Fruit fly (Drosophila melanogaster) whole organism, embryonic: ENCODE data around the gene CG8191.
A peak's percentile ranks its signal among the peaks of the same experiment; 100 is the strongest.

Experiments
- Awh ChIP-seq: fragments of 200-800 bp; sonication (Bioruptor generic); IDR thresholded peaks from 2 replicates; pipeline ENCODE4, ENCODE4 v1.3.6; 2022; ENCODE audit warnings: missing biosample characterization, missing genetic modification characterization
- B-H1 ChIP-seq: fragments of 200-800 bp; sonication (Bioruptor generic); IDR thresholded peaks from 3 replicates; pipeline ENCODE4 v1.3.6; 2022; ENCODE audit warnings: missing biosample characterization, missing genetic modification characterization
- BEAF-32 ChIP-seq: fragments of 200-800 bp; sonication (Bioruptor generic); optimal IDR thresholded peaks from 3 replicates; lab custom pipeline; 2017; ENCODE audit warnings: missing biosample characterization, missing genetic modification characterization, mild to moderate bottlenecking, moderate library complexity, missing genetic modification reagents
- CG10366 ChIP-seq: fragments of 200-800 bp; sonication (Bioruptor generic); IDR thresholded peaks from 2 replicates; pipeline ENCODE4 v1.3.6; 2022; ENCODE audit warnings: missing biosample characterization, missing genetic modification characterization
- CG10959 ChIP-seq: fragments of 200-800 bp; sonication (Bioruptor generic); IDR thresholded peaks from 2 replicates; pipeline ENCODE4 v1.3.6; 2022; ENCODE audit warnings: missing biosample characterization, missing genetic modification characterization
- CG12744 ChIP-seq: fragments of 200-800 bp; sonication (Bioruptor generic); optimal IDR thresholded peaks from 2 replicates; lab custom pipeline; 2016; ENCODE audit warnings: missing biosample characterization, missing genetic modification characterization
- CG13287 ChIP-seq: fragments of 200-800 bp; sonication (Bioruptor generic); IDR thresholded peaks from 2 replicates; pipeline ENCODE4 v1.3.6; 2022; ENCODE audit warnings: missing biosample characterization, missing genetic modification characterization; ENCODE audit not compliant: partially characterized antibody
- CG15073 ChIP-seq: fragments of 200-800 bp; sonication (Bioruptor generic); optimal IDR thresholded peaks from 2 replicates; lab custom pipeline; 2016; ENCODE audit warnings: missing biosample characterization, missing genetic modification characterization
- CG15269 ChIP-seq: fragments of 200-800 bp; sonication (Bioruptor generic); optimal IDR thresholded peaks from 2 replicates; lab custom pipeline; 2018; ENCODE audit warnings: missing biosample characterization, mild to moderate bottlenecking, missing genetic modification characterization, moderate library complexity
- CG16863 ChIP-seq: fragments of 200-800 bp; sonication (Bioruptor generic); optimal IDR thresholded peaks from 3 replicates; lab custom pipeline; 2016; ENCODE audit warnings: missing biosample characterization, missing genetic modification characterization
- CG18011 ChIP-seq: fragments of 200-800 bp; sonication (Bioruptor generic); optimal IDR thresholded peaks from 2 replicates; lab custom pipeline; 2017; ENCODE audit warnings: missing biosample characterization, missing genetic modification characterization, mild to moderate bottlenecking, moderate library complexity, missing genotype
- CG1832 ChIP-seq: fragments of 200-800 bp; sonication (Bioruptor generic); optimal IDR thresholded peaks from 2 replicates; lab custom pipeline; 2017; ENCODE audit warnings: missing biosample characterization, mild to moderate bottlenecking, missing genetic modification characterization, inconsistent platforms
- CG32767 ChIP-seq: fragments of 200-800 bp; sonication (Bioruptor generic); IDR thresholded peaks from 2 replicates; pipeline ENCODE4 v1.3.6; 2022; ENCODE audit warnings: missing biosample characterization, missing genetic modification characterization
- CG3407 ChIP-seq: fragments of 200-800 bp; sonication (Bioruptor generic); optimal IDR thresholded peaks from 2 replicates; lab custom pipeline; 2018; ENCODE audit warnings: missing biosample characterization, mild to moderate bottlenecking, missing genetic modification characterization
- CG7271 ChIP-seq: fragments of 200-800 bp; sonication (Bioruptor generic); optimal IDR thresholded peaks from 2 replicates; lab custom pipeline; 2018; ENCODE audit warnings: missing biosample characterization, mild to moderate bottlenecking, missing genetic modification characterization, moderate library complexity
- CG7556 ChIP-seq: fragments of 200-800 bp; sonication (Bioruptor generic); optimal IDR thresholded peaks from 2 replicates; lab custom pipeline; 2017; ENCODE audit warnings: missing biosample characterization, mild to moderate bottlenecking, missing genetic modification characterization
- CG7839 ChIP-seq: fragments of 200-800 bp; sonication (Bioruptor generic); optimal IDR thresholded peaks from 3 replicates; lab custom pipeline; 2018; ENCODE audit warnings: missing biosample characterization, mild to moderate bottlenecking, missing genetic modification characterization, moderate library complexity
- CG7928 ChIP-seq: fragments of 200-800 bp; sonication (Bioruptor generic); optimal IDR thresholded peaks from 2 replicates; lab custom pipeline; 2017; ENCODE audit warnings: missing biosample characterization, mild to moderate bottlenecking, missing genetic modification characterization
- CG8765 ChIP-seq: fragments of 200-800 bp; sonication (Bioruptor generic); IDR thresholded peaks from 2 replicates; pipeline ENCODE4 v1.3.6; 2022; ENCODE audit warnings: missing biosample characterization, missing genetic modification characterization
- Dfd ChIP-seq, 2 experiments: fragments of >200 bp; optimal IDR thresholded peaks; 2 replicates each; lab custom pipeline; 2017; ENCODE audit warnings: missing biosample characterization in 2 of 2, missing genetic modification characterization in 2 of 2
- Dref ChIP-seq: fragments of 200-800 bp; sonication (Bioruptor generic); IDR thresholded peaks from 2 replicates; pipeline ENCODE4 v1.3.6; 2022; ENCODE audit warnings: missing biosample characterization, missing genetic modification characterization
- HLH54F ChIP-seq: fragments of 200-800 bp; sonication (Bioruptor generic); optimal IDR thresholded peaks from 3 replicates; lab custom pipeline; 2016; ENCODE audit warnings: missing biosample characterization, missing genetic modification characterization
- HmgD ChIP-seq: fragments of 200-800 bp; sonication (Bioruptor generic); optimal IDR thresholded peaks from 3 replicates; lab custom pipeline; 2016; ENCODE audit warnings: missing biosample characterization, missing genetic modification characterization
- Hr39 ChIP-seq: fragments of >200 bp; optimal IDR thresholded peaks from 2 replicates; lab custom pipeline; 2017
- Lim3 ChIP-seq: fragments of 200-800 bp; sonication (Bioruptor generic); IDR thresholded peaks from 2 replicates; pipeline ENCODE4 v1.3.6; 2022; ENCODE audit warnings: missing biosample characterization, missing genetic modification characterization
- Med ChIP-seq: fragments of 200-800 bp; sonication (Bioruptor generic); peaks from one replicate; lab custom pipeline; 2016; ENCODE audit warnings: missing biosample characterization, missing genetic modification characterization, mild to moderate bottlenecking, inconsistent platforms, moderate library complexity
- Mrtf ChIP-seq: fragments of 200-800 bp; sonication (Bioruptor generic); IDR thresholded peaks from 3 replicates; pipeline ENCODE4 v1.3.6; 2022; ENCODE audit warnings: missing biosample characterization, missing genetic modification characterization
- Trl ChIP-seq, 3 experiments: fragments of >200 bp in 2 of 3; fragments of 200-800 bp in 1 of 3; sonication (Bioruptor generic) in 1 of 3; optimal IDR thresholded peaks; 2 replicates in 1 of 3; 3 replicates in 2 of 3; lab custom pipeline; 2016 to 2017; ENCODE audit warnings: missing biosample characterization in 1 of 3, missing genetic modification characterization in 1 of 3
- YL-1 ChIP-seq: fragments of 200-800 bp; sonication (Bioruptor generic); optimal IDR thresholded peaks from 3 replicates; lab custom pipeline; 2017; ENCODE audit warnings: missing biosample characterization, mild to moderate bottlenecking, missing genetic modification characterization
- ac ChIP-seq: fragments of 200-800 bp; sonication (Bioruptor generic); optimal IDR thresholded peaks from 3 replicates; lab custom pipeline; 2017; ENCODE audit warnings: missing biosample characterization, mild to moderate bottlenecking, missing genetic modification characterization
- al ChIP-seq: fragments of 200-800 bp; sonication (Bioruptor generic); IDR thresholded peaks from 2 replicates; pipeline ENCODE4 v1.3.6; 2022; ENCODE audit warnings: missing biosample characterization, missing genetic modification characterization
- ato ChIP-seq: fragments of 200-800 bp; sonication (Bioruptor generic); IDR thresholded peaks from 2 replicates; pipeline ENCODE4 v1.3.6; 2022; ENCODE audit warnings: missing biosample characterization, missing genetic modification characterization; ENCODE audit not compliant: partially characterized antibody
- croc ChIP-seq: fragments of 200-800 bp; sonication (Bioruptor generic); conservative IDR thresholded peaks from 3 replicates; pipeline ENCODE4 v1.3.6; 2022; ENCODE audit warnings: missing biosample characterization, missing genetic modification characterization
- cwo ChIP-seq: fragments of 200-800 bp; sonication (Bioruptor generic); optimal IDR thresholded peaks from 3 replicates; lab custom pipeline; 2017; ENCODE audit warnings: missing biosample characterization, missing genetic modification characterization, mild to moderate bottlenecking, moderate library complexity, missing genetic modification reagents
- emc ChIP-seq: fragments of 200-800 bp; sonication (Bioruptor generic); optimal IDR thresholded peaks from 2 replicates; lab custom pipeline; 2016; ENCODE audit warnings: missing biosample characterization, missing genetic modification characterization
- eve ChIP-seq, 2 experiments: fragments of >200 bp; optimal IDR thresholded peaks; 2 replicates each; lab custom pipeline; 2017; ENCODE audit warnings: missing biosample characterization in 2 of 2, missing genetic modification characterization in 2 of 2
- eyg ChIP-seq: fragments of 200-800 bp; sonication (Bioruptor generic); optimal IDR thresholded peaks from 3 replicates; lab custom pipeline; 2016; ENCODE audit warnings: missing biosample characterization, missing genetic modification characterization
- fd102C ChIP-seq: fragments of 200-800 bp; sonication (Bioruptor generic); optimal IDR thresholded peaks from 2 replicates; lab custom pipeline; 2018; ENCODE audit warnings: missing biosample characterization, mild to moderate bottlenecking, missing genetic modification characterization, moderate library complexity
- fru ChIP-seq: fragments of >200 bp; optimal IDR thresholded peaks from 2 replicates; lab custom pipeline; 2017
- gsb ChIP-seq: fragments of 200-800 bp; sonication (Bioruptor generic); IDR thresholded peaks from 2 replicates; pipeline ENCODE4 v1.3.6; 2022; ENCODE audit warnings: missing biosample characterization, missing genetic modification characterization
- inv ChIP-seq: fragments of 200-800 bp; sonication (Bioruptor generic); IDR thresholded peaks from 2 replicates; pipeline ENCODE4 v1.3.6; 2022; ENCODE audit warnings: missing biosample characterization, missing genetic modification characterization; ENCODE audit not compliant: partially characterized antibody
- luna ChIP-seq: fragments of 200-800 bp; sonication (Bioruptor generic); optimal IDR thresholded peaks from 2 replicates; lab custom pipeline; 2016; ENCODE audit warnings: missing biosample characterization, missing genetic modification characterization
- maf-S ChIP-seq: fragments of 200-800 bp; sonication (Bioruptor generic); optimal IDR thresholded peaks from 2 replicates; lab custom pipeline; 2016; ENCODE audit warnings: missing biosample characterization, missing genetic modification characterization
- nom ChIP-seq: fragments of 200-800 bp; sonication (Bioruptor generic); optimal IDR thresholded peaks from 2 replicates; lab custom pipeline; 2017; ENCODE audit warnings: missing biosample characterization, missing genetic modification characterization, mild to moderate bottlenecking, moderate library complexity, missing genetic modification reagents
- pfk ChIP-seq: fragments of 200-800 bp; sonication (Bioruptor generic); optimal IDR thresholded peaks from 2 replicates; lab custom pipeline; 2018; ENCODE audit warnings: missing biosample characterization, mild to moderate bottlenecking, missing genetic modification characterization, moderate library complexity
- pum ChIP-seq: fragments of 200-800 bp; sonication (Bioruptor generic); optimal IDR thresholded peaks from 2 replicates; lab custom pipeline; 2016; ENCODE audit warnings: missing biosample characterization, missing genetic modification characterization
- sc ChIP-seq, 3 experiments: fragments of >200 bp in 2 of 3; fragments of 200-800 bp in 1 of 3; sonication (Bioruptor generic) in 1 of 3; optimal IDR thresholded peaks; 2 replicates in 2 of 3; 3 replicates in 1 of 3; lab custom pipeline; 2017; ENCODE audit warnings: mild to moderate bottlenecking in 1 of 3, missing biosample characterization in 1 of 3, missing genetic modification characterization in 1 of 3, missing genetic modification reagents in 1 of 3
- sens-2 ChIP-seq: fragments of 200-800 bp; sonication (Bioruptor generic); IDR thresholded peaks from 2 replicates; pipeline ENCODE4 v1.3.6; 2022; ENCODE audit warnings: missing biosample characterization, missing genetic modification characterization
- shn ChIP-seq: fragments of 200-800 bp; sonication (Bioruptor generic); optimal IDR thresholded peaks from 3 replicates; lab custom pipeline; 2016; ENCODE audit warnings: missing biosample characterization, missing genetic modification characterization
- sna ChIP-seq: fragments of 200-800 bp; sonication (Bioruptor generic); IDR thresholded peaks from 2 replicates; pipeline ENCODE4 v1.3.6; 2022; ENCODE audit warnings: missing biosample characterization, missing genetic modification characterization; ENCODE audit not compliant: partially characterized antibody
- stc ChIP-seq: fragments of 200-800 bp; sonication (Bioruptor generic); IDR thresholded peaks from 2 replicates; pipeline ENCODE4 v1.3.6; 2022; ENCODE audit warnings: missing biosample characterization, missing genetic modification characterization
- tio ChIP-seq: fragments of 200-800 bp; sonication (Bioruptor generic); optimal IDR thresholded peaks from 2 replicates; lab custom pipeline; 2017; ENCODE audit warnings: missing biosample characterization, missing genetic modification characterization, inconsistent platforms

The CG8191 gene

dm6 chrX:15701047-15701446, 30.9 kb upstream of the CG8191 start, which contains the start of gene CG9240 (continued):
- TF ChIP-seq gsb (GFP tag; lab: Robert Waterston, UW), result no peak
- TF ChIP-seq BEAF-32, result peak; percentile 41
- no peak for TF ChIP-seq ac (GFP tag; lab: Kevin White, UChicago)
- TF ChIP-seq sens-2 (GFP tag; lab: Robert Waterston, UW), result no peak
- peak; percentile 2 for TF ChIP-seq nom (GFP tag; lab: Kevin White, UChicago)
- TF ChIP-seq fru (lab: Kevin White, UChicago), result no peak
- no peak for TF ChIP-seq Hr39 (lab: Kevin White, UChicago)
- no peak for TF ChIP-seq emc
- TF ChIP-seq luna, result no peak
- no peak for TF ChIP-seq Trl (optimal IDR thresholded peaks at IDR 0.05; lab: Kevin White, UChicago)
- TF ChIP-seq Trl (GFP tag; optimal IDR thresholded peaks at IDR 0.05; lab: Kevin White, UChicago), result no peak
- TF ChIP-seq sc (optimal IDR thresholded peaks at IDR 0.05; lab: Kevin White, UChicago), result no peak
- TF ChIP-seq sc (GFP tag; optimal IDR thresholded peaks at IDR 0.05; lab: Kevin White, UChicago), result no peak
- TF ChIP-seq CG10959 (GFP tag; lab: Robert Waterston, UW), result no peak
- no peak for TF ChIP-seq CG15073 (GFP tag; lab: Kevin White, UChicago)
- no peak for TF ChIP-seq CG7556 (GFP tag; lab: Kevin White, UChicago)
- TF ChIP-seq sna (GFP tag; lab: Robert Waterston, UW), result no peak
- TF ChIP-seq al, result no peak
- TF ChIP-seq CG12744, result no peak
- TF ChIP-seq Mrtf (GFP tag; lab: Robert Waterston, UW), result no peak
- no peak for TF ChIP-seq CG16863 (GFP tag; lab: Kevin White, UChicago)
- TF ChIP-seq fd102C, result no peak
- TF ChIP-seq eyg (GFP tag; lab: Kevin White, UChicago), result no peak
- TF ChIP-seq Dref (GFP tag; lab: Robert Waterston, UW), result peak; percentile 78
- TF ChIP-seq CG1832, result no peak
- no peak for TF ChIP-seq tio (GFP tag; lab: Kevin White, UChicago)
- no peak for TF ChIP-seq pum (GFP tag; lab: Kevin White, UChicago)
- TF ChIP-seq CG10366 (GFP tag; lab: Robert Waterston, UW), result no peak
- no peak for TF ChIP-seq shn (GFP tag; lab: Kevin White, UChicago)
- TF ChIP-seq cwo (GFP tag; lab: Kevin White, UChicago), result no peak
- no peak for TF ChIP-seq HmgD (GFP tag; lab: Kevin White, UChicago)
- no peak for TF ChIP-seq CG7839 (tag; lab: Kevin White, UChicago)
- no peak for TF ChIP-seq Lim3 (GFP tag; lab: Robert Waterston, UW)
- no peak for TF ChIP-seq maf-S (GFP tag; lab: Kevin White, UChicago)
- no peak for TF ChIP-seq Awh (GFP tag; lab: Robert Waterston, UW)
- no peak for TF ChIP-seq CG7271
- no peak for TF ChIP-seq CG8765 (GFP tag; lab: Robert Waterston, UW)
- no peak for TF ChIP-seq CG15269 (tag; lab: Kevin White, UChicago)
- no peak for TF ChIP-seq pfk
- no peak for TF ChIP-seq CG3407 (GFP tag; lab: Kevin White, UChicago)
- peak; percentile 98 for TF ChIP-seq CG7928 (GFP tag; lab: Kevin White, UChicago)
- peak; percentile 41 for TF ChIP-seq YL-1 (GFP tag; lab: Kevin White, UChicago)
- no peak for TF ChIP-seq eve (GFP tag; optimal IDR thresholded peaks at IDR 0.05; lab: Kevin White, UChicago)
- TF ChIP-seq Med (GFP tag; lab: Kevin White, UChicago), result peak; percentile 66
- TF ChIP-seq croc (GFP tag; lab: Robert Waterston, UW), result no peak
- TF ChIP-seq stc, result no peak
- TF ChIP-seq CG32767, result no peak
- TF ChIP-seq ato (GFP tag; lab: Robert Waterston, UW), result peak; percentile 22; the same call in 1 of the 2 replicates
- peak; percentile 32; the same call in 1 of the 2 replicates for TF ChIP-seq CG13287 (GFP tag; lab: Robert Waterston, UW)
- TF ChIP-seq Dfd (GFP tag; optimal IDR thresholded peaks at IDR 0.05; lab: Kevin White, UChicago), result no peak
- no peak for TF ChIP-seq B-H1 (GFP tag; lab: Robert Waterston, UW)
- no peak for TF ChIP-seq CG18011 (GFP tag; lab: Kevin White, UChicago)
- TF ChIP-seq HLH54F (GFP tag; lab: Kevin White, UChicago), result no peak
- no peak for TF ChIP-seq inv (GFP tag; lab: Robert Waterston, UW)
